Worm (Caenorhabditis elegans) whole organism, L4 larva: ENCODE data around the gene pno-1.
A peak's percentile ranks its signal among the peaks of the same experiment; 100 is the strongest.

ENCODE experiments used
- F10B5.3 ChIP-seq: sonication (generic microtip); optimal IDR thresholded peaks from 2 replicates; lab custom pipeline; 2016; ENCODE audit warnings: mild to moderate bottlenecking, missing genetic modification characterization, missing compliant biosample characterization
- F26F4.8 ChIP-seq: fragments of 200-800 bp; sonication (Bioruptor generic); conservative IDR thresholded peaks from 2 replicates; pipeline ENCODE4 v1.3.6; 2022; ENCODE audit warnings: missing genetic modification characterization, missing compliant biosample characterization
- R02D3.7 ChIP-seq: fragments of 150-350 bp; sonication (generic microtip); optimal IDR thresholded peaks from 3 replicates; lab custom pipeline; 2014; ENCODE audit warnings: missing biosample characterization, missing genetic modification characterization
- aha-1 ChIP-seq: fragments of 150-350 bp; peaks from one replicate; lab custom pipeline; 2014; ENCODE audit warnings: missing biosample characterization, missing genetic modification characterization
- attf-4 ChIP-seq: sonication (generic microtip); optimal IDR thresholded peaks from 3 replicates; lab custom pipeline; 2017; ENCODE audit warnings: missing biosample characterization, missing genetic modification characterization
- ceh-32 ChIP-seq: sonication (generic microtip); optimal IDR thresholded peaks from 2 replicates; lab custom pipeline; 2016; ENCODE audit warnings: mild to moderate bottlenecking, missing genetic modification characterization, missing compliant biosample characterization; ENCODE audit not compliant: poor library complexity
- ces-1 ChIP-seq: fragments of 150-350 bp; sonication (generic microtip); optimal IDR thresholded peaks from 4 replicates; lab custom pipeline; 2014; ENCODE audit warnings: missing biosample characterization, missing genetic modification reagents, missing genetic modification characterization
- daf-16 ChIP-seq, 3 experiments: sonication (generic microtip); optimal IDR thresholded peaks; 2 replicates each; lab custom pipeline; 2016 to 2017; ENCODE audit warnings: missing genetic modification characterization in 3 of 3, missing genetic modification reagents in 3 of 3, mild to moderate bottlenecking in 2 of 3, missing compliant biosample characterization in 2 of 3, missing biosample characterization in 1 of 3, moderate library complexity in 1 of 3
- daf-19 ChIP-seq: fragments of 200-800 bp; sonication (Bioruptor generic); conservative IDR thresholded peaks from 2 replicates; pipeline ENCODE4 v1.3.6; 2022; ENCODE audit warnings: missing genetic modification characterization, missing compliant biosample characterization
- dmd-6 ChIP-seq: fragments of 200-800 bp; sonication (Bioruptor generic); IDR thresholded peaks from 2 replicates; pipeline ENCODE4 v1.3.6; 2022; ENCODE audit warnings: missing genetic modification reagents, missing genetic modification characterization, missing compliant biosample characterization
- dmd-9 ChIP-seq: fragments of 200-800 bp; sonication (Bioruptor generic); IDR thresholded peaks from 2 replicates; pipeline ENCODE4 v1.3.6; 2022; ENCODE audit warnings: missing genetic modification reagents, missing genetic modification characterization, missing compliant biosample characterization
- duxl-1 ChIP-seq: sonication (generic microtip); optimal IDR thresholded peaks from 2 replicates; lab custom pipeline; 2016; ENCODE audit warnings: mild to moderate bottlenecking, missing genetic modification characterization, moderate library complexity, missing compliant biosample characterization; ENCODE audit not compliant: poor library complexity
- dve-1 ChIP-seq: sonication (generic microtip); optimal IDR thresholded peaks from 2 replicates; lab custom pipeline; 2017; ENCODE audit warnings: antibody characterized with exemption, mild to moderate bottlenecking, missing genetic modification characterization, missing compliant biosample characterization; ENCODE audit not compliant: insufficient read depth
- egl-27 ChIP-seq: sonication (generic microtip); optimal IDR thresholded peaks from 3 replicates; lab custom pipeline; 2017; ENCODE audit warnings: missing biosample characterization, missing genetic modification reagents, missing genetic modification characterization
- egl-43 ChIP-seq: fragments of 200-800 bp; sonication (Bioruptor generic); IDR thresholded peaks from 2 replicates; pipeline ENCODE4 v1.3.6; 2022; ENCODE audit warnings: missing genetic modification reagents, missing genetic modification characterization, missing compliant biosample characterization
- gei-8 ChIP-seq: fragments of 200-800 bp; sonication (Bioruptor generic); optimal IDR thresholded peaks from 2 replicates; lab custom pipeline; 2018; ENCODE audit warnings: mild to moderate bottlenecking, missing genetic modification characterization, missing compliant biosample characterization
- hlh-11 ChIP-seq: fragments of 200-800 bp; sonication (Bioruptor generic); optimal IDR thresholded peaks from 2 replicates; lab custom pipeline; 2018; ENCODE audit warnings: mild to moderate bottlenecking, missing genetic modification characterization, missing compliant biosample characterization
- hlh-30 ChIP-seq: sonication (generic microtip); optimal IDR thresholded peaks from 2 replicates; lab custom pipeline; 2017; ENCODE audit warnings: antibody characterized with exemption, mild to moderate bottlenecking, missing genetic modification characterization, missing compliant biosample characterization; ENCODE audit not compliant: insufficient read depth
- lin-1 ChIP-seq: fragments of 200-800 bp; sonication (Bioruptor generic); IDR thresholded peaks from 2 replicates; pipeline ENCODE4 v1.3.6; 2022; ENCODE audit warnings: missing genetic modification reagents, missing genetic modification characterization, missing compliant biosample characterization
- lin-13 ChIP-seq: fragments of 150-350 bp; optimal IDR thresholded peaks from 2 replicates; lab custom pipeline; 2014; ENCODE audit warnings: missing biosample characterization, missing genetic modification reagents, missing genetic modification characterization
- lin-39 ChIP-seq: fragments of 150-350 bp; optimal IDR thresholded peaks from 2 replicates; lab custom pipeline; 2014; ENCODE audit warnings: missing biosample characterization, missing genetic modification reagents, missing genetic modification characterization
- madf-5 ChIP-seq, 2 experiments: fragments of 200-800 bp; sonication (Bioruptor generic); IDR thresholded peaks; 2 replicates each; pipeline ENCODE4 v1.3.6; 2022; ENCODE audit warnings: missing compliant biosample characterization in 2 of 2, missing genetic modification characterization in 2 of 2
- madf-9 ChIP-seq: fragments of 200-800 bp; sonication (Bioruptor generic); conservative IDR thresholded peaks from 2 replicates; pipeline ENCODE4 v1.3.6; 2022; ENCODE audit warnings: missing genetic modification reagents, missing genetic modification characterization, missing compliant biosample characterization
- mdt-29 ChIP-seq: fragments of 200-800 bp; sonication (Bioruptor generic); IDR thresholded peaks from 2 replicates; pipeline ENCODE4 v1.3.6; 2022; ENCODE audit warnings: missing genetic modification reagents, missing genetic modification characterization, missing compliant biosample characterization
- mep-1 ChIP-seq: fragments of 150-350 bp; sonication (generic microtip); optimal IDR thresholded peaks from 3 replicates; lab custom pipeline; 2014; ENCODE audit warnings: missing biosample characterization, missing genetic modification characterization
- mes-2 ChIP-seq: sonication (generic microtip); optimal IDR thresholded peaks from 2 replicates; lab custom pipeline; 2016; ENCODE audit warnings: missing genotype, mild to moderate bottlenecking, missing genetic modification characterization, missing compliant biosample characterization; ENCODE audit not compliant: poor library complexity, severe bottlenecking
- mxl-2 ChIP-seq: fragments of 200-800 bp; sonication (Bioruptor generic); conservative IDR thresholded peaks from 2 replicates; pipeline ENCODE4 v1.3.6; 2022; ENCODE audit warnings: missing genetic modification reagents, missing genetic modification characterization, missing compliant biosample characterization
- nhr-10 ChIP-seq: fragments of 150-350 bp; optimal IDR thresholded peaks from 2 replicates; lab custom pipeline; 2014; ENCODE audit warnings: missing biosample characterization, missing genetic modification characterization
- nhr-102 ChIP-seq: sonication (generic microtip); optimal IDR thresholded peaks from 2 replicates; lab custom pipeline; 2016; ENCODE audit warnings: mild to moderate bottlenecking, missing genetic modification characterization, moderate library complexity, missing compliant biosample characterization
- nhr-11 ChIP-seq: fragments of 150-350 bp; optimal IDR thresholded peaks from 2 replicates; lab custom pipeline; 2014; ENCODE audit warnings: missing biosample characterization, missing genetic modification characterization
- nhr-111 ChIP-seq: fragments of 200-800 bp; sonication (Bioruptor generic); optimal IDR thresholded peaks from 2 replicates; lab custom pipeline; 2018; ENCODE audit warnings: mild to moderate bottlenecking, missing genetic modification characterization, missing compliant biosample characterization
- nhr-28 ChIP-seq: fragments of 150-350 bp; optimal IDR thresholded peaks from 2 replicates; lab custom pipeline; 2014; ENCODE audit warnings: missing biosample characterization, missing genetic modification characterization
- nhr-41 ChIP-seq: fragments of 200-800 bp; sonication (Bioruptor generic); IDR thresholded peaks from 2 replicates; pipeline ENCODE4 v1.3.6; 2022; ENCODE audit warnings: missing genetic modification reagents, missing genetic modification characterization, missing compliant biosample characterization
- nhr-48 ChIP-seq: sonication (generic microtip); optimal IDR thresholded peaks from 2 replicates; lab custom pipeline; 2016; ENCODE audit warnings: mild to moderate bottlenecking, missing genetic modification characterization, missing compliant biosample characterization
- nhr-77 ChIP-seq: fragments of 150-350 bp; optimal IDR thresholded peaks from 2 replicates; lab custom pipeline; 2014; ENCODE audit warnings: missing biosample characterization, missing genetic modification characterization
- pqm-1 ChIP-seq: sonication (generic microtip); optimal IDR thresholded peaks from 2 replicates; lab custom pipeline; 2017; ENCODE audit warnings: missing biosample characterization, missing genetic modification characterization
- saeg-2 ChIP-seq: fragments of 200-800 bp; sonication (Bioruptor generic); IDR thresholded peaks from 2 replicates; pipeline ENCODE4 v1.3.6; 2022; ENCODE audit warnings: missing genetic modification reagents, missing genetic modification characterization, missing compliant biosample characterization
- sdz-12 ChIP-seq: fragments of 200-800 bp; sonication (Bioruptor generic); optimal IDR thresholded peaks from 2 replicates; lab custom pipeline; 2018; ENCODE audit warnings: mild to moderate bottlenecking, missing genetic modification characterization, missing compliant biosample characterization
- skn-1 ChIP-seq: fragments of 150-350 bp; optimal IDR thresholded peaks from 2 replicates; lab custom pipeline; 2014; ENCODE audit warnings: missing biosample characterization, missing genetic modification characterization
- snpc-4 ChIP-seq: fragments of 150-350 bp; optimal IDR thresholded peaks from 2 replicates; lab custom pipeline; 2014; ENCODE audit warnings: missing biosample characterization, missing genetic modification characterization
- spr-1 ChIP-seq: sonication (generic microtip); optimal IDR thresholded peaks from 2 replicates; lab custom pipeline; 2016; ENCODE audit warnings: mild to moderate bottlenecking, missing genetic modification characterization, missing compliant biosample characterization
- spr-3 ChIP-seq: fragments of 200-800 bp; sonication (Bioruptor generic); optimal IDR thresholded peaks from 2 replicates; lab custom pipeline; 2018; ENCODE audit warnings: mild to moderate bottlenecking, missing genetic modification characterization, missing compliant biosample characterization
- tra-1 ChIP-seq: fragments of 200-800 bp; sonication (Bioruptor generic); IDR thresholded peaks from 2 replicates; pipeline ENCODE4 v1.3.6; 2022; ENCODE audit warnings: missing genetic modification reagents, missing genetic modification characterization, missing compliant biosample characterization
- unc-130 ChIP-seq: sonication (generic microtip); optimal IDR thresholded peaks from 2 replicates; lab custom pipeline; 2016; ENCODE audit warnings: missing genetic modification reagents, missing genetic modification characterization, missing compliant biosample characterization
- zfp-3 ChIP-seq: fragments of 200-800 bp; sonication (Bioruptor generic); conservative IDR thresholded peaks from 2 replicates; pipeline ENCODE4 v1.3.6; 2022; ENCODE audit warnings: missing genetic modification reagents, missing genetic modification characterization, missing compliant biosample characterization

Gene pno-1

ce11 chrII:9791185-9791584 lies 48.5 kb upstream of the pno-1 start (continued):
- TF ChIP-seq mes-2 (tag; lab: Kevin White, UChicago) (no peak), duxl-1 (tag; lab: Kevin White, UChicago) (no peak), nhr-77 (tag; lab: Kevin White, UChicago) (peak; percentile 88), daf-19 (no peak), lin-13 (GFP tag; lab: Kevin White, UChicago) (no peak), lin-39 (tag; lab: Kevin White, UChicago) (no peak), lin-1 (GFP tag; lab: Robert Waterston, UW) (peak; percentile 71; the same call in 1 of the 2 replicates), aha-1 (tag; lab: Kevin White, UChicago) (no peak), ceh-32 (tag; lab: Kevin White, UChicago) (no peak), hlh-30 (tag; lab: Kevin White, UChicago) (peak; percentile 62), dve-1 (tag; lab: Kevin White, UChicago) (peak; percentile 84), F26F4.8 (GFP tag; lab: Robert Waterston, UW) (no peak), dmd-6 (GFP tag; lab: Robert Waterston, UW) (peak; percentile 96), unc-130 (no peak), mxl-2 (GFP tag; lab: Robert Waterston, UW) (no peak)

ce11 chrII:9787395-9788152 lies 44.9 kb upstream of the pno-1 start, which contains the start of gene cyp-13A2:
TSS of gene cyp-13A2 (minus strand) at chrII:9787629.
- TF ChIP-seq hlh-11, result peak; percentile 85
- TF ChIP-seq spr-3 (GFP tag; lab: Kevin White, UChicago), result no peak
- no peak for TF ChIP-seq F10B5.3 (tag; lab: Kevin White, UChicago)
- TF ChIP-seq hlh-30 (tag; lab: Kevin White, UChicago), result peak; percentile 24
- peak; percentile 77 for TF ChIP-seq dve-1 (tag; lab: Kevin White, UChicago)
- TF ChIP-seq dmd-9, result no peak
- TF ChIP-seq nhr-41 (GFP tag; lab: Robert Waterston, UW), result no peak
- TF ChIP-seq nhr-10 (tag; lab: Kevin White, UChicago), result peak; percentile 57
- TF ChIP-seq daf-19, result no peak
- peak; percentile 80 for TF ChIP-seq nhr-11 (tag; lab: Kevin White, UChicago)
- TF ChIP-seq madf-9 (GFP tag; lab: Robert Waterston, UW), result no peak
- TF ChIP-seq madf-5 (GFP tag; IDR thresholded peaks at IDR 0.05; lab: Robert Waterston, UW), result no peak
- no peak for TF ChIP-seq zfp-3 (GFP tag; lab: Robert Waterston, UW)
- peak; percentile 83 for TF ChIP-seq snpc-4
- TF ChIP-seq ces-1 (GFP tag; lab: Kevin White, UChicago), result no peak
- TF ChIP-seq egl-27 (tag; lab: Kevin White, UChicago), result no peak
- TF ChIP-seq spr-1, result no peak
- TF ChIP-seq mep-1 (tag; lab: Kevin White, UChicago), result peak; percentile 58
- no peak for TF ChIP-seq skn-1
- TF ChIP-seq nhr-102, result peak; percentile 68
- peak; percentile 46 for TF ChIP-seq pqm-1
- TF ChIP-seq egl-43 (GFP tag; lab: Robert Waterston, UW), result no peak
- TF ChIP-seq sdz-12 (GFP tag; lab: Kevin White, UChicago), result no peak
- TF ChIP-seq duxl-1 (tag; lab: Kevin White, UChicago), result no peak
- TF ChIP-seq attf-4 (tag; lab: Kevin White, UChicago), result no peak
- peak; percentile 87 for TF ChIP-seq dmd-6 (GFP tag; lab: Robert Waterston, UW)
- TF ChIP-seq saeg-2 (GFP tag; lab: Robert Waterston, UW), result no peak
- no peak for TF ChIP-seq daf-16 (GFP tag; optimal IDR thresholded peaks at IDR 0.05; lab: Kevin White, UChicago)
- TF ChIP-seq daf-16 (tag; optimal IDR thresholded peaks at IDR 0.05; lab: Kevin White, UChicago), result peak; percentile 28
- TF ChIP-seq unc-130, result no peak
- TF ChIP-seq mdt-29 (GFP tag; lab: Robert Waterston, UW), result no peak
- TF ChIP-seq nhr-28 (tag; lab: Kevin White, UChicago), result peak; percentile 86
- no peak for TF ChIP-seq nhr-111 (GFP tag; lab: Kevin White, UChicago)
- TF ChIP-seq tra-1 (GFP tag; lab: Robert Waterston, UW), result peak; percentile 27; the same call in 1 of the 2 replicates
- TF ChIP-seq aha-1 (tag; lab: Kevin White, UChicago), result no peak
- TF ChIP-seq F26F4.8 (GFP tag; lab: Robert Waterston, UW), result no peak
- peak; percentile 29 for TF ChIP-seq nhr-48 (tag; lab: Kevin White, UChicago)
- no peak for TF ChIP-seq mes-2 (tag; lab: Kevin White, UChicago)
- TF ChIP-seq R02D3.7 (tag; lab: Kevin White, UChicago), result no peak
- no peak for TF ChIP-seq gei-8
